Fruit fly (Drosophila melanogaster): ENCODE results near the gene CG18281.

DNA sequence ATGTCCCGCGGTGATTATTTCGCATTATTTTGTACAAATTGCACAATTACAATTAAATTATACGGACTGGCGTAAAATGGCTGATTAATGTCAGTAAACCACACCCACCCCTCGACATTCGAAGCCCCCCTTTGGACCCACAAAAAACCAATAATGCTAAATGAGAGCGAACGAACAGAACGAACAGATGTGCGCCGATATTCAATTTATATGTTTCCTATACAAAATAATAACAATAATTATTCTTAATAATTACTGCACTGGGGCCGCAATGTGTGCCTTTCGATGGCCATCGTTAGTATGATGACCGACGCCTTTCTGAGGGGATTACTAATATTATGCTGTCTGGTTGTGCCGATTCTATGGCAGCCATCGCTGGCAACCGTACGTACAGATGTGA lies 33.8 kb downstream of the CG18281 start, which contains the start of gene CG13250:
- TF ChIP-seq CG7045 (GFP tag; optimal IDR thresholded peaks at IDR 0.05) (no peak), kay (GFP tag; ENCODE audit: borderline replicate concordance) (no peak), CG33017 (tag; optimal IDR thresholded peaks at IDR 0.05) (no peak), pad (GFP tag; optimal IDR thresholded peaks at IDR 0.05) (no peak), CG7101 (tag; optimal IDR thresholded peaks at IDR 0.05) (no peak)
